Fruit fly (Drosophila melanogaster): ENCODE results near the gene CG12237.

dm6 chrX:19621145-19621544 is 21.5 kb downstream of the CG12237 start, which contains the start of gene CG14221:
- TF ChIP-seq EcR (GFP tag; optimal IDR thresholded peaks at IDR 0.05) (no peak), Ets98B (GFP tag; IDR thresholded peaks at IDR 0.05) (no peak), CG34367 (tag; optimal IDR thresholded peaks at IDR 0.05) (no peak), CG8301 (tag; optimal IDR thresholded peaks at IDR 0.05) (no peak)
